Worm (Caenorhabditis elegans): ENCODE results near the gene F57E7.2.

ce11 chrV:16433471-16433870 lies 49.5 kb downstream of the F57E7.2 start, which contains the start of gene clec-234:
- TF ChIP-seq ref-1 (GFP tag; conservative IDR thresholded peaks at IDR 0.05): no peak
- no peak for TF ChIP-seq klf-2 (GFP tag; conservative IDR thresholded peaks at IDR 0.05)
- no peak for TF ChIP-seq flt-1 (GFP tag; IDR thresholded peaks at IDR 0.05)
- no peak for TF ChIP-seq ztf-29 (GFP tag; IDR thresholded peaks at IDR 0.05)
